Worm (Caenorhabditis elegans) whole organism, late embryonic: Measurements from ENCODE around the gene acdh-11.

Experiments
- C08G9.2 ChIP-seq: sonication (generic microtip); optimal IDR thresholded peaks from 2 replicates; lab custom pipeline; 2016; ENCODE audit warnings: mild to moderate bottlenecking, missing genetic modification characterization, moderate library complexity, missing compliant biosample characterization
- ceh-30 ChIP-seq: fragments of 150-350 bp; optimal IDR thresholded peaks from 2 replicates; lab custom pipeline; 2014; ENCODE audit warnings: missing biosample characterization, missing genetic modification characterization
- ceh-45 ChIP-seq: fragments of 200-800 bp; sonication (Bioruptor generic); IDR thresholded peaks from 2 replicates; pipeline ENCODE4 v1.3.6; 2022; ENCODE audit warnings: missing genetic modification reagents, missing genetic modification characterization, missing compliant biosample characterization
- ceh-9 ChIP-seq: sonication (generic microtip); optimal IDR thresholded peaks from 2 replicates; lab custom pipeline; 2016; ENCODE audit warnings: mild to moderate bottlenecking, missing genetic modification characterization, inconsistent platforms, missing compliant biosample characterization
- dve-1 ChIP-seq: sonication (generic microtip); optimal IDR thresholded peaks from 2 replicates; lab custom pipeline; 2017; ENCODE audit warnings: antibody characterized with exemption, mild to moderate bottlenecking, missing genetic modification characterization, missing compliant biosample characterization
- elt-2 ChIP-seq: sonication (generic microtip); optimal IDR thresholded peaks from 2 replicates; lab custom pipeline; 2016; ENCODE audit warnings: missing genetic modification reagents, missing genetic modification characterization, missing compliant biosample characterization
- ets-4 ChIP-seq: sonication (generic microtip); optimal IDR thresholded peaks from 2 replicates; lab custom pipeline; 2016; ENCODE audit warnings: missing genetic modification characterization, missing compliant biosample characterization
- fax-1 ChIP-seq: sonication (generic microtip); optimal IDR thresholded peaks from 2 replicates; lab custom pipeline; 2016; ENCODE audit warnings: missing genotype, missing genetic modification characterization, missing compliant biosample characterization
- madf-2 ChIP-seq: sonication (generic microtip); optimal IDR thresholded peaks from 2 replicates; lab custom pipeline; 2017; ENCODE audit warnings: missing genetic modification characterization, missing compliant biosample characterization
- pha-4 ChIP-seq: fragments of 150-350 bp; optimal IDR thresholded peaks from 2 replicates; lab custom pipeline; 2018; ENCODE audit warnings: missing biosample characterization, missing genetic modification reagents, missing genetic modification characterization
- sox-4 ChIP-seq: sonication (generic microtip); optimal IDR thresholded peaks from 2 replicates; lab custom pipeline; 2017; ENCODE audit warnings: mild to moderate bottlenecking, missing genetic modification characterization, inconsistent platforms, missing compliant biosample characterization
- tbx-2 ChIP-seq: sonication (generic microtip); optimal IDR thresholded peaks from 2 replicates; lab custom pipeline; 2016; ENCODE audit warnings: missing genetic modification characterization, missing compliant biosample characterization
- unc-86 ChIP-seq: sonication (generic microtip); optimal IDR thresholded peaks from 2 replicates; lab custom pipeline; 2016; ENCODE audit warnings: missing genetic modification characterization, missing compliant biosample characterization

DNA sequence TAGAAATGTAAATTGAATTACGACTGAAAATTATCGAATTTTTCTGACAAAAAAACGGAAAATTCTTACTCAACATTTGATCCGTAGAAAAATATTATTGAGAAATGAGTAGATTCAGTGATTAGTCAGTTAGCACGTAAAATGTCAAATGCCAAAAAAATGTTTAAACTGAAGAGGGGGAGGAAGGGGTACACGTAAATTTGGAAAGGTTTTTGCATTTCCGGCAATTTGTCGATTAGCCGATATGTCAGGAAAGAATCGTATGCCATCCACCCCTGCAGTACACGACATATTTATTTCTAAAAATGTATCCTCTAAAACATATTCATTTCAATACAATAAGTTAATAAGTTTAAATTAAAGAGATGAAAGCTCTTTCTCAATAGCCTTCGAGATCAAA is 8.1 kb upstream of the acdh-11 start, which contains the start of gene T21C12.4:
- TF ChIP-seq madf-2 (tag; lab: Kevin White, UChicago) (no peak), ceh-30 (no peak), unc-86 (tag; lab: Kevin White, UChicago) (no peak), ceh-45 (no peak), C08G9.2 (tag; lab: Kevin White, UChicago) (no peak), elt-2 (tag; lab: Kevin White, UChicago) (no peak), dve-1 (tag; lab: Kevin White, UChicago) (no peak), ets-4 (tag; lab: Kevin White, UChicago) (no peak), sox-4 (no peak), fax-1 (tag; lab: Kevin White, UChicago) (no peak), tbx-2 (tag; lab: Kevin White, UChicago) (no peak), ceh-9 (tag; lab: Kevin White, UChicago) (no peak), pha-4 (tag; lab: Kevin White, UChicago) (no peak)
